Fruit fly (Drosophila melanogaster) whole organism: ENCODE results near the gene CG31109.

ENCODE experiments used
- CG8478 ChIP-seq: fragments of >200 bp; optimal IDR thresholded peaks from 2 replicates; lab custom pipeline; 2018; ENCODE audit warnings: inconsistent platforms
- EcR ChIP-seq, 2 experiments: fragments of >200 bp; optimal IDR thresholded peaks; 2 replicates each; lab custom pipeline; 2017; ENCODE audit warnings: missing biosample characterization in 2 of 2, missing genetic modification characterization in 2 of 2, missing genetic modification reagents in 2 of 2

dm6 chr3R:25074558-25074964, 20.1 kb upstream of the CG31109 start, which contains the start of the genes shams and CG11920:
- no peak for TF ChIP-seq CG8478 (lab: Kevin White, UChicago)
- no peak for TF ChIP-seq EcR (GFP tag; optimal IDR thresholded peaks at IDR 0.05; lab: Kevin White, UChicago)
